Fruit fly (Drosophila melanogaster) whole organism, wandering third instar larva: ENCODE measurements around the gene Ubr1.

ENCODE experiments used
- Jra ChIP-seq: sonication (Bioruptor generic); optimal IDR thresholded peaks from 2 replicates; lab custom pipeline; 2016; ENCODE audit warnings: missing biosample characterization, missing genetic modification characterization
- brk ChIP-seq: fragments of 200-800 bp; sonication (Bioruptor generic); optimal IDR thresholded peaks from 2 replicates; lab custom pipeline; 2016; ENCODE audit warnings: missing biosample characterization, mild to moderate bottlenecking, missing genetic modification characterization
- foxo ChIP-seq, 2 experiments: fragments of 200-800 bp; sonication (Bioruptor generic); optimal IDR thresholded peaks; 2 replicates in 1 of 2; 3 replicates in 1 of 2; lab custom pipeline; 2016 to 2017; ENCODE audit warnings: missing biosample characterization in 2 of 2, missing genetic modification characterization in 2 of 2
- usp ChIP-seq: fragments of >200 bp; optimal IDR thresholded peaks from 2 replicates; lab custom pipeline; 2017; ENCODE audit warnings: missing biosample characterization, missing genetic modification characterization

DNA sequence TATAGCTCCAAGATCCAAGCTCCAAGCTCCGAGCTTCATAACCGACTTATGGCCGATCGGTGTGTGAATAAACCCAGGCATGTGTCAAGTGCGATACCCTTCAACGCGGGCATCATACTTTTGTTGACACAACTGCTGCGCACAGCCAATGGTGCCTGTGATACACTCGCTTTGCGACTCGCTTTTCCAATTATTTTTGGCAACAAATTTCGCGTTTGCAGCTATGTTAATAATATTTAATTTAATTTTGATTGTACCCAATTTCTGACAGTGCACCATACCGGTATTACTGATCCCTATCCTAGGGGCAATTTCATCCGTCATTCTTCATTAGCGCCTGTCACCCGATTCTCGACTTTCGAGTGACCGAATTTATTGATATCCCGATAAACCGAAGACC is 45.0 kb downstream of the Ubr1 start:
- no peak for TF ChIP-seq Jra (GFP tag; lab: Kevin White, UChicago)
- no peak for TF ChIP-seq usp (GFP tag; lab: Kevin White, UChicago)
- no peak for TF ChIP-seq foxo (GFP tag; optimal IDR thresholded peaks at IDR 0.05; lab: Kevin White, UChicago)
- no peak for TF ChIP-seq brk
